Fruit fly (Drosophila melanogaster) whole organism, embryonic: ENCODE measurements around the gene RpS12.
A peak's percentile ranks its signal among the peaks of the same experiment; 100 is the strongest.

Experiments
- Bdp1 ChIP-seq: fragments of 200-800 bp; sonication (Bioruptor generic); optimal IDR thresholded peaks from 3 replicates; lab custom pipeline; 2016; ENCODE audit warnings: missing biosample characterization, missing genetic modification characterization
- CG10366 ChIP-seq: fragments of 200-800 bp; sonication (Bioruptor generic); IDR thresholded peaks from 2 replicates; pipeline ENCODE4 v1.3.6; 2022; ENCODE audit warnings: missing biosample characterization, missing genetic modification characterization
- CG10654 ChIP-seq: fragments of 200-800 bp; sonication (Bioruptor generic); optimal IDR thresholded peaks from 2 replicates; lab custom pipeline; 2016; ENCODE audit warnings: missing biosample characterization, missing genetic modification characterization
- CG12236 ChIP-seq: fragments of 200-800 bp; sonication (Bioruptor generic); optimal IDR thresholded peaks from 2 replicates; lab custom pipeline; 2016; ENCODE audit warnings: missing biosample characterization, missing genetic modification characterization
- CG12659 ChIP-seq: fragments of 200-800 bp; sonication (Bioruptor generic); optimal IDR thresholded peaks from 3 replicates; lab custom pipeline; 2017; ENCODE audit warnings: mild to moderate bottlenecking, missing biosample characterization, missing genetic modification reagents, missing genetic modification characterization
- CG15696 ChIP-seq: fragments of 200-800 bp; sonication (Bioruptor generic); optimal IDR thresholded peaks from 2 replicates; lab custom pipeline; 2019; ENCODE audit warnings: missing biosample characterization, mild to moderate bottlenecking, missing genetic modification characterization, moderate library complexity
- CG17612 ChIP-seq: fragments of 200-800 bp; sonication (Bioruptor generic); IDR thresholded peaks from 2 replicates; pipeline ENCODE4 v1.3.6; 2022; ENCODE audit warnings: missing biosample characterization, missing genetic modification characterization
- CG18262 ChIP-seq: fragments of 200-800 bp; optimal IDR thresholded peaks from 3 replicates; lab custom pipeline; 2019; ENCODE audit warnings: missing biosample characterization, mild to moderate bottlenecking, missing genetic modification characterization, moderate library complexity
- CG30431 ChIP-seq: fragments of 200-800 bp; sonication (Bioruptor generic); optimal IDR thresholded peaks from 2 replicates; lab custom pipeline; 2017; ENCODE audit warnings: missing biosample characterization, missing genetic modification characterization
- CG3065 ChIP-seq: fragments of 200-800 bp; sonication (Bioruptor generic); optimal IDR thresholded peaks from 2 replicates; lab custom pipeline; 2016; ENCODE audit warnings: missing biosample characterization, missing genetic modification characterization
- CG31365 ChIP-seq: fragments of 200-800 bp; sonication (Bioruptor generic); optimal IDR thresholded peaks from 2 replicates; lab custom pipeline; 2018; ENCODE audit warnings: missing biosample characterization, mild to moderate bottlenecking, missing genetic modification characterization
- CG31388 ChIP-seq: fragments of 200-800 bp; sonication (Bioruptor generic); optimal IDR thresholded peaks from 2 replicates; lab custom pipeline; 2016; ENCODE audit warnings: missing biosample characterization, missing genetic modification characterization
- CG33213 ChIP-seq: fragments of 200-800 bp; sonication (Bioruptor generic); optimal IDR thresholded peaks from 3 replicates; lab custom pipeline; 2016; ENCODE audit warnings: missing biosample characterization, missing genetic modification characterization
- CG34224 ChIP-seq: fragments of 200-800 bp; sonication (Bioruptor generic); IDR thresholded peaks from 3 replicates; pipeline ENCODE4 v1.3.6; 2022; ENCODE audit warnings: missing biosample characterization, missing genetic modification characterization; ENCODE audit not compliant: partially characterized antibody
- CG4854 ChIP-seq: fragments of 200-800 bp; sonication (Bioruptor generic); optimal IDR thresholded peaks from 2 replicates; lab custom pipeline; 2016; ENCODE audit warnings: missing biosample characterization, missing genetic modification characterization, inconsistent platforms
- CG7987 ChIP-seq: fragments of 200-800 bp; sonication (Bioruptor generic); optimal IDR thresholded peaks from 2 replicates; lab custom pipeline; 2018; ENCODE audit warnings: missing biosample characterization, mild to moderate bottlenecking, missing genetic modification characterization, moderate library complexity
- CG9797 ChIP-seq: fragments of 200-800 bp; sonication (Bioruptor generic); optimal IDR thresholded peaks from 3 replicates; lab custom pipeline; 2018; ENCODE audit warnings: missing biosample characterization, mild to moderate bottlenecking, missing genetic modification characterization
- CG9817 ChIP-seq: fragments of 200-800 bp; sonication (Bioruptor generic); optimal IDR thresholded peaks from 2 replicates; lab custom pipeline; 2018; ENCODE audit warnings: missing biosample characterization, mild to moderate bottlenecking, missing genetic modification characterization, moderate library complexity
- CTCF ChIP-seq: fragments of 200-800 bp; sonication (Bioruptor generic); optimal IDR thresholded peaks from 2 replicates; lab custom pipeline; 2017; ENCODE audit warnings: missing biosample characterization, mild to moderate bottlenecking, missing genetic modification characterization, moderate library complexity
- D19B ChIP-seq: fragments of 200-800 bp; sonication (Bioruptor generic); optimal IDR thresholded peaks from 2 replicates; lab custom pipeline; 2017; ENCODE audit warnings: missing biosample characterization, mild to moderate bottlenecking, missing genetic modification characterization
- Dip3 ChIP-seq: fragments of 200-800 bp; sonication (Bioruptor generic); optimal IDR thresholded peaks from 3 replicates; lab custom pipeline; 2016; ENCODE audit warnings: missing biosample characterization, missing genetic modification characterization
- Ets65A ChIP-seq: fragments of 200-800 bp; sonication (Bioruptor generic); peaks from one replicate; lab custom pipeline; 2016; ENCODE audit warnings: missing biosample characterization, missing genetic modification characterization
- Fer1 ChIP-seq: fragments of 200-800 bp; sonication (Bioruptor generic); optimal IDR thresholded peaks from 2 replicates; lab custom pipeline; 2017; ENCODE audit warnings: missing biosample characterization, mild to moderate bottlenecking, missing genetic modification characterization
- Hand ChIP-seq: fragments of 200-800 bp; sonication (Bioruptor generic); optimal IDR thresholded peaks from 2 replicates; lab custom pipeline; 2017; ENCODE audit warnings: mild to moderate bottlenecking, missing biosample characterization, missing genetic modification reagents, missing genetic modification characterization
- Jarid2 ChIP-seq: fragments of 200-800 bp; sonication (Bioruptor generic); optimal IDR thresholded peaks from 3 replicates; lab custom pipeline; 2017; ENCODE audit warnings: mild to moderate bottlenecking, missing biosample characterization, missing genetic modification reagents, missing genetic modification characterization
- Nf-YB ChIP-seq: fragments of 200-800 bp; sonication (Bioruptor generic); optimal IDR thresholded peaks from 3 replicates; lab custom pipeline; 2019; ENCODE audit warnings: missing biosample characterization, mild to moderate bottlenecking, missing genetic modification characterization, moderate library complexity
- Nf-YC ChIP-seq: fragments of 200-800 bp; optimal IDR thresholded peaks from 3 replicates; lab custom pipeline; 2019; ENCODE audit warnings: missing biosample characterization, mild to moderate bottlenecking, missing genetic modification characterization, moderate library complexity
- Rx ChIP-seq: fragments of 200-800 bp; sonication (Bioruptor generic); IDR thresholded peaks from 2 replicates; pipeline ENCODE4 v1.3.6; 2022; ENCODE audit warnings: missing biosample characterization, missing genetic modification characterization
- Sry-β ChIP-seq: fragments of 200-800 bp; sonication (Bioruptor generic); optimal IDR thresholded peaks from 2 replicates; lab custom pipeline; 2018; ENCODE audit warnings: missing biosample characterization, mild to moderate bottlenecking, missing genetic modification characterization, moderate library complexity
- Sry-δ ChIP-seq: fragments of 200-800 bp; sonication (Bioruptor generic); optimal IDR thresholded peaks from 2 replicates; lab custom pipeline; 2016; ENCODE audit warnings: missing biosample characterization, missing genetic modification characterization
- bbx ChIP-seq: fragments of 200-800 bp; sonication (Bioruptor generic); IDR thresholded peaks from 2 replicates; pipeline ENCODE4 v1.3.6; 2022; ENCODE audit warnings: missing biosample characterization, missing genetic modification characterization; ENCODE audit not compliant: partially characterized antibody
- chif ChIP-seq, 2 experiments: fragments of 200-800 bp; sonication (Bioruptor generic); optimal IDR thresholded peaks; 3 replicates each; lab custom pipeline; 2016; ENCODE audit warnings: missing biosample characterization in 2 of 2, missing genetic modification characterization in 2 of 2
- ci ChIP-seq: fragments of 200-800 bp; sonication (Bioruptor generic); IDR thresholded peaks from 3 replicates; pipeline ENCODE4 v1.3.6; 2022; ENCODE audit warnings: missing biosample characterization, missing genetic modification characterization
- croc ChIP-seq: fragments of 200-800 bp; sonication (Bioruptor generic); conservative IDR thresholded peaks from 3 replicates; pipeline ENCODE4 v1.3.6; 2022; ENCODE audit warnings: missing biosample characterization, missing genetic modification characterization
- dmrt99B ChIP-seq: fragments of 200-800 bp; sonication (Bioruptor generic); optimal IDR thresholded peaks from 2 replicates; lab custom pipeline; 2018; ENCODE audit warnings: missing biosample characterization, mild to moderate bottlenecking, missing genetic modification characterization, moderate library complexity
- fru ChIP-seq: fragments of >200 bp; optimal IDR thresholded peaks from 2 replicates; lab custom pipeline; 2017
- ftz-f1 ChIP-seq: fragments of 200-800 bp; sonication (Bioruptor generic); optimal IDR thresholded peaks from 2 replicates; lab custom pipeline; 2016; ENCODE audit warnings: missing biosample characterization, missing genetic modification characterization
- gem ChIP-seq: fragments of 200-800 bp; sonication (Bioruptor generic); optimal IDR thresholded peaks from 2 replicates; lab custom pipeline; 2019; ENCODE audit warnings: missing biosample characterization, mild to moderate bottlenecking, missing genetic modification characterization, moderate library complexity
- hth ChIP-seq: fragments of >200 bp; optimal IDR thresholded peaks from 2 replicates; lab custom pipeline; 2017; ENCODE audit warnings: inconsistent platforms
- nerfin-1 ChIP-seq: fragments of 200-800 bp; sonication (Bioruptor generic); optimal IDR thresholded peaks from 3 replicates; lab custom pipeline; 2019; ENCODE audit warnings: missing biosample characterization, mild to moderate bottlenecking, missing genetic modification characterization, moderate library complexity
- peb ChIP-seq: fragments of 200-800 bp; sonication (Bioruptor generic); IDR thresholded peaks from 2 replicates; pipeline ENCODE4 v1.3.6; 2022; ENCODE audit warnings: missing biosample characterization, missing genetic modification characterization
- sc ChIP-seq, 3 experiments: fragments of >200 bp in 2 of 3; fragments of 200-800 bp in 1 of 3; sonication (Bioruptor generic) in 1 of 3; optimal IDR thresholded peaks; 2 replicates in 2 of 3; 3 replicates in 1 of 3; lab custom pipeline; 2017; ENCODE audit warnings: mild to moderate bottlenecking in 1 of 3, missing biosample characterization in 1 of 3, missing genetic modification characterization in 1 of 3, missing genetic modification reagents in 1 of 3
- seq ChIP-seq: fragments of 200-800 bp; sonication (Bioruptor generic); IDR thresholded peaks from 2 replicates; pipeline ENCODE4 v1.3.6; 2022; ENCODE audit warnings: missing biosample characterization, missing genetic modification characterization
- slbo ChIP-seq: fragments of 200-800 bp; sonication (Bioruptor generic); IDR thresholded peaks from 2 replicates; pipeline ENCODE4 v1.3.6; 2022; ENCODE audit warnings: missing biosample characterization, missing genetic modification characterization
- sna ChIP-seq: fragments of 200-800 bp; sonication (Bioruptor generic); IDR thresholded peaks from 2 replicates; pipeline ENCODE4 v1.3.6; 2022; ENCODE audit warnings: missing biosample characterization, missing genetic modification characterization; ENCODE audit not compliant: partially characterized antibody
- sr ChIP-seq: fragments of 200-800 bp; sonication (Bioruptor generic); IDR thresholded peaks from 3 replicates; pipeline ENCODE4 v1.3.6; 2022; ENCODE audit warnings: missing biosample characterization, missing genetic modification characterization
- ssp ChIP-seq: fragments of 200-800 bp; sonication (Bioruptor generic); IDR thresholded peaks from 2 replicates; pipeline ENCODE4 v1.3.6; 2022; ENCODE audit warnings: missing biosample characterization, missing genetic modification characterization
- tio ChIP-seq: fragments of 200-800 bp; sonication (Bioruptor generic); optimal IDR thresholded peaks from 2 replicates; lab custom pipeline; 2017; ENCODE audit warnings: missing biosample characterization, missing genetic modification characterization, inconsistent platforms
- zen2 ChIP-seq: fragments of 200-800 bp; sonication (Bioruptor generic); IDR thresholded peaks from 3 replicates; pipeline ENCODE4 v1.3.6; 2022; ENCODE audit warnings: missing biosample characterization, missing genetic modification characterization; ENCODE audit not compliant: partially characterized antibody

The RpS12 gene

DNA sequence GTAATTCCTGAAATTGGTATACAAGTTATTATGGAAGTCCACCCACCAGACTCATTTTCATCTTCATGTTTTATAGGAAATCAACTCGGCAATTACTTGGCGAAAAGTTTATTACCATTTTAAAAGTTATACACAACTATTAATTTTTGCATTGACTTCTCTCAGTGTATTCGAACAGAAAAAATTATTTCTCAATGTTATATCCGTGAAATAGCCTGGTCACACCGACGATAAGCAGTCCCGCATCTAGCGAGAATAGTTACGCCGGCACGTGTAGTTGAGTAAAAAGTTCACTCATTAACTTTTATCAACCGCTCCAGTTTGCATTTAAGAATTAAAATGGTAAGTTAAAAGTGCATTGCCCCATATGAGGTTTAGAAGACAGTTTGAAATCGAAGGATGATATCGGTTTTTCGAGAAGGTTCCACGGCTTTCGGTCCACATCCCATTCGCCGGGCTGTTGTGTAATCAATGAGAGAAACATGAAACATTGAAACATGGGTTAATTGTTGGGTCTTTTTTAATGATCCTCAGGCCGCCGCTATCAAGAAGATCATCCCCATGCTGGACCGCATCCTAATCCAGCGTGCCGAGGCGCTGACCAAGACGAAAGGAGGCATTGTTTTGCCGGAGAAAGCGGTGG lies 7.2 kb upstream of the RpS12 start, which contains the start of gene CG11267 (continued):
- TF ChIP-seq Nf-YC (tag; lab: Kevin White, UChicago) = peak; percentile 71
- TF ChIP-seq Ets65A (GFP tag; lab: Kevin White, UChicago) = peak; percentile 98
- TF ChIP-seq hth (lab: Kevin White, UChicago) = no peak
- peak; percentile 55 to 79 for TF ChIP-seq chif (GFP tag; optimal IDR thresholded peaks at IDR 0.05; lab: Kevin White, UChicago)
- TF ChIP-seq ftz-f1 (GFP tag; lab: Kevin White, UChicago) = no peak
- no peak for TF ChIP-seq CG12236 (GFP tag; lab: Kevin White, UChicago)
- TF ChIP-seq Bdp1 (GFP tag; lab: Kevin White, UChicago) = peak; percentile 56
- peak; percentile 52 for TF ChIP-seq Nf-YB (GFP tag; lab: Kevin White, UChicago)
- no peak for TF ChIP-seq bbx
- peak; percentile 43 for TF ChIP-seq CTCF (GFP tag; lab: Kevin White, UChicago)
- TF ChIP-seq slbo (GFP tag; lab: Robert Waterston, UW) = peak; percentile 88
- peak; percentile 59 for TF ChIP-seq CG30431 (GFP tag; lab: Kevin White, UChicago)
- TF ChIP-seq nerfin-1 (tag; lab: Kevin White, UChicago) = peak; percentile 79
- TF ChIP-seq Hand (GFP tag; lab: Kevin White, UChicago) = peak; percentile 55
- no peak for TF ChIP-seq CG3065
- TF ChIP-seq CG18262 (tag; lab: Kevin White, UChicago) = peak; percentile 79
- peak; percentile 66 for TF ChIP-seq sr (GFP tag; lab: Robert Waterston, UW)
- peak; percentile 70 for TF ChIP-seq CG17612 (GFP tag; lab: Robert Waterston, UW)
- peak; percentile 86 for TF ChIP-seq CG10654 (GFP tag; lab: Kevin White, UChicago)

DNA sequence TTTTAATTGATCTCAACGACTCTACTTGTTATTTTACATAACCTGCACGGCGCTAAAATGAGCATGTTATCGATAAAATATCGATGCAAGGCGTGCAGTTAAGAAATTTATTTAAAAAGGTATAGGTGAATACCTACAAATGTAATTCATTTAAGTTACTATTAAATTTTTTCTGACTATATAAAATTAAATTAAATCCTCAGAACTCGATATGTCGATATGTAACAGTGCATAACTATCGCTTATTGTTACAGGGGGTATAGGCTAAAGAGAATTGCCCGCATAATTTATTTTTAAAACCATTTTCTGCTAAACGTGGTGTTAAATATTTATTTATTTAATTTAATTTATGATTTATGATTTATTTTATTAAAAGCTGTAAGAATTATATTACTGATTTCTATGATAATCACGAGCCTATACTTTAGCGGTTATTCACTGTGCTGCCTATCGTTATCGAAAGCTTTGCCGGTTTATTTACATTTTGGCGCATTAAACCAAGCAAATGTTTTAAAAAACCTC lies 5.3 kb upstream of the RpS12 start, which contains the start of the genes mRpL20 and Icmt:
Gene mRpL20 (minus strand): TSS at position 65 of the 522 bp plus-strand sequence.
Gene Icmt (plus strand): TSS at position 464 of the 522 bp plus-strand sequence.
- TF ChIP-seq CG31365 (tag; lab: Kevin White, UChicago) (peak; percentile 1), CG31388 (GFP tag; lab: Kevin White, UChicago) (peak; percentile 8), Ets65A (GFP tag; lab: Kevin White, UChicago) (no peak), Dip3 (GFP tag; lab: Kevin White, UChicago) (peak; percentile 35), tio (GFP tag; lab: Kevin White, UChicago) (peak; percentile 83), CG15696 (peak; percentile 66), Sry-β (GFP tag; lab: Kevin White, UChicago) (no peak), ci (GFP tag; lab: Robert Waterston, UW) (peak; percentile 94), seq (peak; percentile 92), CG34224 (peak; percentile 74), CG9817 (tag; lab: Kevin White, UChicago) (peak; percentile 96), CG10366 (GFP tag; lab: Robert Waterston, UW) (peak; percentile 97), Sry-δ (GFP tag; lab: Kevin White, UChicago) (peak; percentile 33), CG33213 (GFP tag; lab: Kevin White, UChicago) (peak; percentile 20), CG4854 (no peak), gem (peak; percentile 98), Fer1 (GFP tag; lab: Kevin White, UChicago) (peak; percentile 85), D19B (peak; percentile 72), zen2 (GFP tag; lab: Robert Waterston, UW) (no peak; the same call in 1 of the 3 replicates), croc (GFP tag; lab: Robert Waterston, UW) (peak; percentile 93), dmrt99B (tag; lab: Kevin White, UChicago) (peak; percentile 95), fru (lab: Kevin White, UChicago) (no peak), peb (peak; percentile 93), CG9797 (GFP tag; lab: Kevin White, UChicago) (no peak), ssp (GFP tag; lab: Robert Waterston, UW) (peak; percentile 92), CG7987 (peak; percentile 28), Jarid2 (GFP tag; lab: Kevin White, UChicago) (peak; percentile 27), Rx (GFP tag; lab: Robert Waterston, UW) (peak; percentile 91), sna (GFP tag; lab: Robert Waterston, UW) (peak; percentile 73; the same call in 1 of the 2 replicates), CG12659 (peak; percentile 96), sc (optimal IDR thresholded peaks at IDR 0.05; lab: Kevin White, UChicago) (no peak), sc (GFP tag; optimal IDR thresholded peaks at IDR 0.05; lab: Kevin White, UChicago) (peak; percentile 81)
